Worm (Caenorhabditis elegans): Measurements from ENCODE around the gene C45G9.6.

DNA sequence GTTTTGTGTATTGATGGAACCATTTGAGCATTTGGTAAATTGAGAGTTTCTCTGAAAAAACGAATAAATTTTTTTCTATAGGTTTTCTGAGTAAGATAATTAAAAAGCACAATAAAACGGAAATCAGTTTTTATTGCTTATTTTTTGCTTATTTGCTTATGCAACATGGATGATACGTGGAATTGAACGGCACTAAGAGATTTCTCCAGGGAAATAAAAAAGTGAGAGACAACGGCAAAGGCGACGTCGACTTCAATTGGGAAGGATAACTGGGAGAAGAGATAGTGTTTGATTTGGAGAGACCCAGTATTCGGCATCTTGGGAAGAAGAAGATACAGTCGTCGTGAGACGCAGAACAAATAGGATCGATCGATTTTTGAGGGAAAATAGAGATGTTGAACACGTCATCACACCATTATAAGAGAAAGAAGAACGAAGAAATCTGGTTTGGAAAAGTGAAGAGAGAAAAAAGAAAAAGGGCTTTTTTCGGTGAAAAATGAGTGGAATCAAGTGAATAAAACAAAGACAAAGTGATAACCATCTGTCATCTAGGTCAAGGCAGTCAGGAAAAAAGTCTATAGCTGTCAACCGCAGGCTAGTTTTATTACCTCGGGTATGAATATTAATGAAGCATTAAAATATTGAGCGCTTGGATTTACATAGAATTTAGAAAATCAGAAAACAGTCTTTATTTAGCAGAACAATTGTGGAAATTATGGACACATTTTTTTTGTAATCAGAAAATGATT lies 38.0 kb upstream of the C45G9.6 start, which contains the start of gene tmem-131:
- TF ChIP-seq snpc-4 (tag; optimal IDR thresholded peaks at IDR 0.05) (no peak), pha-4 (tag; optimal IDR thresholded peaks at IDR 0.05) (no peak), nhr-28 (tag; optimal IDR thresholded peaks at IDR 0.05) (no peak), ztf-11 (tag; optimal IDR thresholded peaks at IDR 0.05) (no peak)

All from whole organism, mixed stage, embryonic.